Worm (Caenorhabditis elegans) whole organism, L3 larva: ENCODE measurements around the gene cav-2.

Source experiments
- ama-1 ChIP-seq: fragments of 150-350 bp; optimal IDR thresholded peaks from 2 replicates; lab custom pipeline; 2018
- ceh-28 ChIP-seq: fragments of 150-350 bp; optimal IDR thresholded peaks from 2 replicates; lab custom pipeline; 2014; ENCODE audit warnings: missing biosample characterization, missing genetic modification reagents, missing genetic modification characterization
- daf-12 ChIP-seq: fragments of 150-350 bp; optimal IDR thresholded peaks from 2 replicates; lab custom pipeline; 2014; ENCODE audit warnings: missing biosample characterization, missing genetic modification reagents, missing genetic modification characterization
- elt-3 ChIP-seq, 3 experiments: fragments of 150-350 bp in 1 of 3; sonication (generic microtip) in 2 of 3; optimal IDR thresholded peaks; 2 replicates in 2 of 3; 4 replicates in 1 of 3; lab custom pipeline; 2014 to 2017; ENCODE audit warnings: missing biosample characterization in 3 of 3, missing genetic modification characterization in 3 of 3
- fkh-10 ChIP-seq: sonication (generic microtip); optimal IDR thresholded peaks from 2 replicates; lab custom pipeline; 2017; ENCODE audit warnings: missing biosample characterization, missing genetic modification reagents, missing genetic modification characterization
- fkh-2 ChIP-seq: fragments of 150-350 bp; optimal IDR thresholded peaks from 2 replicates; lab custom pipeline; 2014; ENCODE audit warnings: missing biosample characterization, missing genetic modification reagents, missing genetic modification characterization
- fos-1 ChIP-seq: fragments of 150-350 bp; optimal IDR thresholded peaks from 2 replicates; lab custom pipeline; 2014; ENCODE audit warnings: missing biosample characterization, missing genetic modification characterization
- hmg-11 ChIP-seq: sonication (generic microtip); optimal IDR thresholded peaks from 2 replicates; lab custom pipeline; 2016; ENCODE audit warnings: missing genetic modification characterization, missing compliant biosample characterization
- lin-15B ChIP-seq: fragments of 150-350 bp; optimal IDR thresholded peaks from 2 replicates; lab custom pipeline; 2014; ENCODE audit warnings: missing biosample characterization, missing genetic modification characterization
- lin-39 ChIP-seq: fragments of 150-350 bp; optimal IDR thresholded peaks from 2 replicates; lab custom pipeline; 2018; ENCODE audit warnings: missing biosample characterization, missing genetic modification reagents, missing genetic modification characterization
- nfya-1 ChIP-seq: sonication (generic microtip); optimal IDR thresholded peaks from 2 replicates; lab custom pipeline; 2017; ENCODE audit warnings: missing genetic modification characterization, mild to moderate bottlenecking, missing compliant biosample characterization, antibody characterized with exemption, moderate library complexity; ENCODE audit not compliant: insufficient read depth
- nhr-23 ChIP-seq: fragments of 150-350 bp; optimal IDR thresholded peaks from 2 replicates; lab custom pipeline; 2014; ENCODE audit warnings: missing biosample characterization, missing genetic modification reagents, missing genetic modification characterization
- nhr-25 ChIP-seq: sonication (generic microtip); optimal IDR thresholded peaks from 2 replicates; lab custom pipeline; 2017; ENCODE audit warnings: missing biosample characterization, missing genetic modification characterization
- nhr-28 ChIP-seq: fragments of 150-350 bp; optimal IDR thresholded peaks from 2 replicates; lab custom pipeline; 2014; ENCODE audit warnings: missing biosample characterization, missing genetic modification characterization
- nhr-43 ChIP-seq: sonication (generic microtip); optimal IDR thresholded peaks from 2 replicates; lab custom pipeline; 2016; ENCODE audit warnings: mild to moderate bottlenecking, missing genetic modification characterization, missing compliant biosample characterization; ENCODE audit not compliant: poor library complexity, severe bottlenecking
- nhr-77 ChIP-seq: fragments of 150-350 bp; optimal IDR thresholded peaks from 2 replicates; lab custom pipeline; 2014; ENCODE audit warnings: missing biosample characterization, missing genetic modification characterization
- pha-4 ChIP-seq: fragments of 150-350 bp; optimal IDR thresholded peaks from 2 replicates; lab custom pipeline; 2014; ENCODE audit warnings: missing biosample characterization, missing genetic modification reagents, missing genetic modification characterization
- snpc-4 ChIP-seq: fragments of 150-350 bp; optimal IDR thresholded peaks from 2 replicates; lab custom pipeline; 2014; ENCODE audit warnings: missing biosample characterization, missing genetic modification characterization
- tbx-2 ChIP-seq: sonication (generic microtip); optimal IDR thresholded peaks from 2 replicates; lab custom pipeline; 2016; ENCODE audit warnings: mild to moderate bottlenecking, missing genetic modification characterization, missing compliant biosample characterization
- unc-39 ChIP-seq: sonication (generic microtip); optimal IDR thresholded peaks from 4 replicates; lab custom pipeline; 2017; ENCODE audit warnings: missing biosample characterization, missing genetic modification characterization
- zag-1 ChIP-seq: fragments of 150-350 bp; optimal IDR thresholded peaks from 2 replicates; lab custom pipeline; 2014; ENCODE audit warnings: missing biosample characterization, missing genetic modification characterization

Gene cav-2

DNA sequence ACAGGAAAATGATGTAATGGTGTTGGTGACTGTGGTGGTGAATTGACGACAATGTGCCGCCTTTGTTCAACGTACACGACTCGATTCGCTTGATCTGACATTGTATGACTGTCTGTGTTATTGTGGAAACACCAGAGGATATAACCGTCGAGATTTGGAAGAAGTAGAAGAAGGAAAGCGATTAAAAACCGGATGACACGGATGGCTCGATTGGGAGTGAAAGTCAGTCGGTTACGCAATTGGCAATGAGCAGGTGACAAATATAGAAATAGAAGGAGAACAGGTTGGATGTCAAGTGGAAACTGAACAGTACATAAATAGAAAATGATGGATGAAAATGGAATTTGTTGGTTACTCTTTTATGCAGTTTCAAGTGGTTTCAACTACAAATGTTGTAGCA is 44.0 kb downstream of the cav-2 start, which contains the start of gene rdy-2:
rdy-2 (minus strand) TSS at position 101 of the 400 bp plus-strand sequence.
- TF ChIP-seq snpc-4 (tag; lab: Kevin White, UChicago): no peak
- no peak for TF ChIP-seq elt-3 (tag; optimal IDR thresholded peaks at IDR 0.05; lab: Kevin White, UChicago)
- no peak for TF ChIP-seq unc-39 (tag; lab: Kevin White, UChicago)

DNA sequence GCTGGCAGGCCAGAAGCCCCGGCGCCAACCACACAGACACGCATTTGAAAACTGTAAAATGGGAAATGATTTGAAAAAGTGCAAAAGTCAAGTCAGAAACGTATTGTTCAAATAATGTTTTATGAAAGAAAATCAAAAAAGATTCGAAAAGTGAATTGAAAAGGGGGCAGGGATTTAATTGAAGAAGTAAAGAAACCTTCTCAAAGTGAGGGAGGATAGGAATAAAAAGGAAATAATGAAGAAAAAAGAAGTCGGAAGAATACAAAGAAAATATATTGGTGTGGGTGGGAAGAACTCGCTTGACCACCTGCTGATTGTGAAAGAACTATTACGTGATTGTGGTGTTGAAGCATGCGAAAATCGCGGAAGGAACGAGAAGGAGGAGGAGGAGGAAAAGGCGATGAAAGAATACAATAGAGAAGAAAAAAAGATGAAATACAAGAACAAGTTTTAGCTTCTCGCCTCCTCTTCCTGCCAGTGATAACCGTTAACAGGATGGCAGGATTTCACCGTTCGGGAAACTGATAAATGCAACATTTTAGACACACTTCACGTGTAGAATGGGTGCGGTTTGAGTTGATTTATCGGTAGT is 49.8 kb downstream of the cav-2 start, which contains the start of gene fmo-4:
fmo-4 (minus strand) TSS at position 51 of the 592 bp plus-strand sequence.
- TF ChIP-seq pha-4 (tag; lab: Kevin White, UChicago): no peak
- no peak for TF ChIP-seq zag-1 (tag; lab: Kevin White, UChicago)
- no peak for TF ChIP-seq daf-12 (tag; lab: Kevin White, UChicago)
- no peak for TF ChIP-seq fkh-10 (GFP tag; lab: Kevin White, UChicago)
- no peak for TF ChIP-seq ceh-28 (tag; lab: Kevin White, UChicago)
- TF ChIP-seq lin-15B (tag; lab: Kevin White, UChicago): no peak
- TF ChIP-seq nhr-43: peak; percentile 96
- no peak for TF ChIP-seq ama-1 (lab: Kevin White, UChicago)
- TF ChIP-seq tbx-2 (tag; lab: Kevin White, UChicago): no peak
- TF ChIP-seq hmg-11 (tag; lab: Kevin White, UChicago): no peak
- TF ChIP-seq nhr-77 (tag; lab: Kevin White, UChicago): no peak
- no peak for TF ChIP-seq lin-39 (tag; lab: Kevin White, UChicago)
- TF ChIP-seq nfya-1 (tag; lab: Kevin White, UChicago): no peak
- TF ChIP-seq nhr-28 (tag; lab: Kevin White, UChicago): no peak
- peak; percentile 27 for TF ChIP-seq nhr-25 (tag; lab: Kevin White, UChicago)
- no peak for TF ChIP-seq fkh-2
- TF ChIP-seq unc-39 (tag; lab: Kevin White, UChicago): no peak
- TF ChIP-seq snpc-4 (tag; lab: Kevin White, UChicago): no peak

DNA sequence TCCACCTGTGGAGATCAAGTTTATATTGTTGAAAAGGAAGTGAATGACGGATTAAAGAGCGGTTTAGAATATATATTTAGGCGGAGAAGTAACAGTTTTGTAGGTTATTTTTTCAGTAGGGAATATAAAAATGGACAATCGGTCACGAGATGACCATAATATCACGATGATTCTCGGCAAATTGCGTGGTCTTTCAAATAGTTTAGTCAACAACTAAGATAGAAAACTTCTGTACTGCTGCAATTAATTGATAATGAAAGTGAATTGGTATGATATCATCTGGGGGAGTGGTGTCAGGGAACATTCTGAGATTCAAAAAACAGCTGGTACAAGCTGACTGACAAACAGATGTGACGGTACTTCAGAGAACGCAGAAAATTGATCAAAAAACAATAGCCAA is 51.6 kb downstream of the cav-2 start:
- TF ChIP-seq nhr-23 (tag; lab: Kevin White, UChicago) (peak; percentile 44), nhr-43 (peak; percentile 12), fos-1 (tag; lab: Kevin White, UChicago) (no peak)
- TF ChIP-seq, all 47 proteins: peak for 2
